Fruit fly (Drosophila melanogaster) whole organism, embryonic: ENCODE data around the gene CG43999.

ENCODE experiments used
- CG10366 ChIP-seq: fragments of 200-800 bp; sonication (Bioruptor generic); IDR thresholded peaks from 2 replicates; pipeline ENCODE4 v1.3.6; 2022; ENCODE audit warnings: missing biosample characterization, missing genetic modification characterization
- CG10959 ChIP-seq: fragments of 200-800 bp; sonication (Bioruptor generic); IDR thresholded peaks from 2 replicates; pipeline ENCODE4 v1.3.6; 2022; ENCODE audit warnings: missing biosample characterization, missing genetic modification characterization
- CG11504 ChIP-seq: fragments of 200-800 bp; sonication (Bioruptor generic); optimal IDR thresholded peaks from 3 replicates; lab custom pipeline; 2019; ENCODE audit warnings: missing biosample characterization, mild to moderate bottlenecking, missing genetic modification characterization, moderate library complexity
- CG11723 ChIP-seq: fragments of 200-800 bp; sonication (Bioruptor generic); optimal IDR thresholded peaks from 2 replicates; lab custom pipeline; 2017; ENCODE audit warnings: missing biosample characterization, mild to moderate bottlenecking, missing genetic modification characterization
- CG12391 ChIP-seq: fragments of 200-800 bp; sonication (Bioruptor generic); optimal IDR thresholded peaks from 3 replicates; lab custom pipeline; 2018; ENCODE audit warnings: missing biosample characterization, mild to moderate bottlenecking, missing genetic modification characterization, moderate library complexity
- CG14965 ChIP-seq: fragments of 200-800 bp; sonication (Bioruptor generic); optimal IDR thresholded peaks from 2 replicates; lab custom pipeline; 2016; ENCODE audit warnings: missing biosample characterization, missing genetic modification characterization, borderline replicate concordance
- CG15073 ChIP-seq: fragments of 200-800 bp; sonication (Bioruptor generic); optimal IDR thresholded peaks from 2 replicates; lab custom pipeline; 2016; ENCODE audit warnings: missing biosample characterization, missing genetic modification characterization
- CG15479 ChIP-seq: fragments of 200-800 bp; sonication (Bioruptor generic); optimal IDR thresholded peaks from 3 replicates; lab custom pipeline; 2019; ENCODE audit warnings: missing biosample characterization, mild to moderate bottlenecking, missing genetic modification characterization, moderate library complexity
- CG1647 ChIP-seq: fragments of 200-800 bp; sonication (Bioruptor generic); optimal IDR thresholded peaks from 3 replicates; lab custom pipeline; 2016; ENCODE audit warnings: missing biosample characterization, missing genetic modification characterization
- CG16815 ChIP-seq: fragments of 200-800 bp; sonication (Bioruptor generic); optimal IDR thresholded peaks from 3 replicates; lab custom pipeline; 2017; ENCODE audit warnings: missing biosample characterization, mild to moderate bottlenecking, missing genetic modification characterization
- CG16863 ChIP-seq: fragments of 200-800 bp; sonication (Bioruptor generic); optimal IDR thresholded peaks from 3 replicates; lab custom pipeline; 2016; ENCODE audit warnings: missing biosample characterization, missing genetic modification characterization
- CG2202 ChIP-seq: fragments of 200-800 bp; sonication (Bioruptor generic); optimal IDR thresholded peaks from 2 replicates; lab custom pipeline; 2018; ENCODE audit warnings: missing biosample characterization, mild to moderate bottlenecking, missing genetic modification characterization
- CG31388 ChIP-seq: fragments of 200-800 bp; sonication (Bioruptor generic); optimal IDR thresholded peaks from 2 replicates; lab custom pipeline; 2016; ENCODE audit warnings: missing biosample characterization, missing genetic modification characterization
- CG3281 ChIP-seq: fragments of 200-800 bp; sonication (Bioruptor generic); optimal IDR thresholded peaks from 3 replicates; lab custom pipeline; 2017; ENCODE audit warnings: missing biosample characterization, mild to moderate bottlenecking, missing genetic modification characterization
- CG4328 ChIP-seq: fragments of 200-800 bp; sonication (Bioruptor generic); optimal IDR thresholded peaks from 3 replicates; lab custom pipeline; 2017; ENCODE audit warnings: missing biosample characterization, missing genetic modification reagents, missing genetic modification characterization
- CG7928 ChIP-seq: fragments of 200-800 bp; sonication (Bioruptor generic); optimal IDR thresholded peaks from 2 replicates; lab custom pipeline; 2017; ENCODE audit warnings: missing biosample characterization, mild to moderate bottlenecking, missing genetic modification characterization
- CG7987 ChIP-seq: fragments of 200-800 bp; sonication (Bioruptor generic); optimal IDR thresholded peaks from 2 replicates; lab custom pipeline; 2018; ENCODE audit warnings: missing biosample characterization, mild to moderate bottlenecking, missing genetic modification characterization, moderate library complexity
- CG9817 ChIP-seq: fragments of 200-800 bp; sonication (Bioruptor generic); optimal IDR thresholded peaks from 2 replicates; lab custom pipeline; 2018; ENCODE audit warnings: missing biosample characterization, mild to moderate bottlenecking, missing genetic modification characterization, moderate library complexity
- CG9932 ChIP-seq: fragments of 200-800 bp; sonication (Bioruptor generic); IDR thresholded peaks from 2 replicates; pipeline ENCODE4 v1.3.6; 2022; ENCODE audit warnings: missing biosample characterization, missing genetic modification characterization
- CHES-1-like ChIP-seq: fragments of 200-800 bp; sonication (Bioruptor generic); optimal IDR thresholded peaks from 2 replicates; lab custom pipeline; 2016; ENCODE audit warnings: missing biosample characterization, missing genetic modification characterization
- CTCF ChIP-seq: fragments of 200-800 bp; sonication (Bioruptor generic); optimal IDR thresholded peaks from 2 replicates; lab custom pipeline; 2017; ENCODE audit warnings: missing biosample characterization, mild to moderate bottlenecking, missing genetic modification characterization, moderate library complexity
- CkIIα-i1 ChIP-seq: fragments of 200-800 bp; sonication (Bioruptor generic); IDR thresholded peaks from 2 replicates; pipeline ENCODE4 v1.3.6; 2022; ENCODE audit warnings: missing biosample characterization, missing genetic modification characterization
- CrebB ChIP-seq: fragments of 200-800 bp; sonication (Bioruptor generic); optimal IDR thresholded peaks from 3 replicates; lab custom pipeline; 2018; ENCODE audit warnings: missing biosample characterization, mild to moderate bottlenecking, missing genetic modification characterization
- Elba2 ChIP-seq: fragments of 200-800 bp; sonication (Bioruptor generic); optimal IDR thresholded peaks from 3 replicates; lab custom pipeline; 2016; ENCODE audit warnings: missing biosample characterization, missing genetic modification characterization
- Hsf ChIP-seq: fragments of 200-800 bp; sonication (Bioruptor generic); optimal IDR thresholded peaks from 3 replicates; lab custom pipeline; 2016; ENCODE audit warnings: missing biosample characterization, missing genetic modification characterization
- Lim3 ChIP-seq: fragments of 200-800 bp; sonication (Bioruptor generic); IDR thresholded peaks from 2 replicates; pipeline ENCODE4 v1.3.6; 2022; ENCODE audit warnings: missing biosample characterization, missing genetic modification characterization
- Max ChIP-seq: fragments of 200-800 bp; sonication (Bioruptor generic); optimal IDR thresholded peaks from 2 replicates; lab custom pipeline; 2016; ENCODE audit warnings: missing biosample characterization, mild to moderate bottlenecking, missing genetic modification characterization
- Med ChIP-seq: fragments of 200-800 bp; sonication (Bioruptor generic); peaks from one replicate; lab custom pipeline; 2016; ENCODE audit warnings: missing biosample characterization, missing genetic modification characterization, mild to moderate bottlenecking, inconsistent platforms, moderate library complexity
- NC2β ChIP-seq: fragments of 200-800 bp; sonication (Bioruptor generic); optimal IDR thresholded peaks from 2 replicates; lab custom pipeline; 2016; ENCODE audit warnings: missing biosample characterization, missing genetic modification characterization
- NFAT ChIP-seq: fragments of 200-800 bp; sonication (Bioruptor generic); IDR thresholded peaks from 2 replicates; pipeline ENCODE4 v1.3.6; 2022; ENCODE audit warnings: missing biosample characterization, missing genetic modification characterization
- Opbp ChIP-seq: fragments of 200-800 bp; sonication (Bioruptor generic); IDR thresholded peaks from 3 replicates; pipeline ENCODE4 v1.3.6; 2022; ENCODE audit warnings: missing biosample characterization, missing genetic modification characterization; ENCODE audit not compliant: partially characterized antibody
- Ravus ChIP-seq: fragments of 200-800 bp; sonication (Bioruptor generic); IDR thresholded peaks from 2 replicates; pipeline ENCODE4 v1.3.6; 2022; ENCODE audit warnings: missing biosample characterization, missing genetic modification characterization
- Taf1 ChIP-seq: fragments of 200-800 bp; sonication (Bioruptor generic); IDR thresholded peaks from 2 replicates; pipeline ENCODE4 v1.3.6; 2022; ENCODE audit warnings: missing biosample characterization, missing genetic modification characterization
- Usf ChIP-seq: fragments of 200-800 bp; sonication (Bioruptor generic); optimal IDR thresholded peaks from 2 replicates; lab custom pipeline; 2017; ENCODE audit warnings: missing genotype, missing biosample characterization, missing genetic modification characterization
- abd-A ChIP-seq: fragments of 200-800 bp; sonication (Bioruptor generic); optimal IDR thresholded peaks from 3 replicates; lab custom pipeline; 2019; ENCODE audit warnings: missing biosample characterization, mild to moderate bottlenecking, missing genetic modification characterization, moderate library complexity
- az2 ChIP-seq: fragments of 200-800 bp; sonication (Bioruptor generic); optimal IDR thresholded peaks from 3 replicates; lab custom pipeline; 2016; ENCODE audit warnings: missing biosample characterization, missing genetic modification characterization
- cas ChIP-seq: fragments of 200-800 bp; sonication (Bioruptor generic); IDR thresholded peaks from 2 replicates; pipeline ENCODE4 v1.3.6; 2022; ENCODE audit warnings: missing biosample characterization, missing genetic modification characterization
- caup ChIP-seq: fragments of 200-800 bp; sonication (Bioruptor generic); optimal IDR thresholded peaks from 3 replicates; lab custom pipeline; 2017; ENCODE audit warnings: missing biosample characterization, mild to moderate bottlenecking, missing genetic modification characterization, moderate library complexity; ENCODE audit not compliant: severe bottlenecking
- chn ChIP-seq: fragments of 200-800 bp; sonication (Bioruptor generic); optimal IDR thresholded peaks from 2 replicates; lab custom pipeline; 2016; ENCODE audit warnings: missing biosample characterization, missing genetic modification characterization
- exex ChIP-seq: fragments of 200-800 bp; sonication (Bioruptor generic); optimal IDR thresholded peaks from 4 replicates; lab custom pipeline; 2018; ENCODE audit warnings: missing biosample characterization, mild to moderate bottlenecking, missing genetic modification characterization, moderate library complexity
- fu2 ChIP-seq: fragments of 200-800 bp; sonication (Bioruptor generic); optimal IDR thresholded peaks from 2 replicates; lab custom pipeline; 2016; ENCODE audit warnings: missing biosample characterization, missing genetic modification characterization
- kay ChIP-seq: fragments of 200-800 bp; sonication (Bioruptor generic); optimal IDR thresholded peaks from 2 replicates; lab custom pipeline; 2016; ENCODE audit warnings: missing biosample characterization, missing genetic modification characterization
- pfk ChIP-seq: fragments of 200-800 bp; sonication (Bioruptor generic); optimal IDR thresholded peaks from 2 replicates; lab custom pipeline; 2018; ENCODE audit warnings: missing biosample characterization, mild to moderate bottlenecking, missing genetic modification characterization, moderate library complexity
- pzg ChIP-seq: fragments of 200-800 bp; sonication (Bioruptor generic); optimal IDR thresholded peaks from 3 replicates; lab custom pipeline; 2018; ENCODE audit warnings: missing biosample characterization, mild to moderate bottlenecking, missing genetic modification characterization, moderate library complexity
- scrt ChIP-seq: fragments of 200-800 bp; sonication (Bioruptor generic); optimal IDR thresholded peaks from 2 replicates; lab custom pipeline; 2018; ENCODE audit warnings: missing biosample characterization, mild to moderate bottlenecking, missing genetic modification characterization, moderate library complexity
- sna ChIP-seq: fragments of 200-800 bp; sonication (Bioruptor generic); IDR thresholded peaks from 2 replicates; pipeline ENCODE4 v1.3.6; 2022; ENCODE audit warnings: missing biosample characterization, missing genetic modification characterization; ENCODE audit not compliant: partially characterized antibody
- stwl ChIP-seq: fragments of 200-800 bp; sonication (Bioruptor generic); optimal IDR thresholded peaks from 3 replicates; lab custom pipeline; 2018; ENCODE audit warnings: missing biosample characterization, mild to moderate bottlenecking, missing genetic modification characterization, moderate library complexity
- tin ChIP-seq: fragments of 200-800 bp; sonication (Bioruptor generic); optimal IDR thresholded peaks from 3 replicates; lab custom pipeline; 2016; ENCODE audit warnings: missing biosample characterization, missing genetic modification characterization
- tio ChIP-seq: fragments of 200-800 bp; sonication (Bioruptor generic); optimal IDR thresholded peaks from 2 replicates; lab custom pipeline; 2017; ENCODE audit warnings: missing biosample characterization, missing genetic modification characterization, inconsistent platforms
- zf30C ChIP-seq: fragments of 200-800 bp; sonication (Bioruptor generic); optimal IDR thresholded peaks from 3 replicates; lab custom pipeline; 2018; ENCODE audit warnings: missing biosample characterization, mild to moderate bottlenecking, missing genetic modification characterization

The CG43999 gene

DNA sequence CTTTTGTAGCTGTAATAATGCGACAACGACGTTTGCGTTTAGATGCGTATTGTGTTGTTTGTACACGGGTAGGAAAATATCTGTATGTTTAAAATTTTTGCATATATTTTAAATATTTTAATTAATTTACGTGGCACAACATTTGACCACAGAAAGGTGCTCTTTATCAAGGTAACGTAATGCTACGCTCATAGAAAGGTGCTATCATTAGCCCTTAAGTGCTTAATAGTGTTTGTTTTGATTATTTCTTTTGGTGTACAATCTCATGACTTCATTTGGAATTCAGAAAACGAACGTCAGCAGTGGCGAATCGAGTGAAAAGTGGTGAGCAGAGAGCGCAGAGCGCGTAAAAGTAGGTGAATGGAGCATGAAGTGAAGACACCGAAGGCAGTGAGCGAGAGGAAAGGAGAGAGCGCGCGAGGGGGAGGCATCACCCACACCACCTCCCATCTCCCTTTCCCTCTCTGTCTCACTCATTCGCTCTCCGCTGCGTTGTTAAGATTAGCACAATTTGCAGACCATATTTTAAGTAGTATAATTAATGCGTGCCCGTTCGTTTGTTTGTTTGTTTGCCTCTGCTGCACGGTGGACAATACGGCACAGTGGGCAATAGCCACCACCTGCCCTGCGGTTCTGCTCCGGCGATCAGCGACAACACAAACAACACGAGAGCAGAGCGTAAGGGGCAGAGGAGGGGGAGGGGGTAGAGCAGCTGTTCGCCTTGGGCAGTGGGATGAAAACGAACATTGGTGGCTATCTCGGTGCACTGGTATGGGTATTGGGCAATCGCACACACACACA lies 6.9 kb downstream of the CG43999 start (continued):
- TF ChIP-seq CkIIα-i1 (GFP tag; lab: Robert Waterston, UW) (no peak), caup (GFP tag; lab: Kevin White, UChicago) (no peak), Ravus (no peak), Lim3 (GFP tag; lab: Robert Waterston, UW) (no peak), CG14965 (GFP tag; lab: Kevin White, UChicago) (no peak), stwl (tag; lab: Kevin White, UChicago) (no peak), tin (GFP tag; lab: Kevin White, UChicago) (no peak), NFAT (no peak; the same call in 1 of the 2 replicates), tio (no peak), CG9817 (peak; percentile 32), CG15073 (no peak), CG11504 (peak; percentile 59), CG11723 (no peak), CG12391 (tag; lab: Kevin White, UChicago) (peak; percentile 37), CG2202 (no peak), pzg (GFP tag; lab: Kevin White, UChicago) (peak; percentile 12), cas (GFP tag; lab: Robert Waterston, UW) (no peak), CG16863 (GFP tag; lab: Kevin White, UChicago) (no peak), CG10366 (GFP tag; lab: Robert Waterston, UW) (peak; percentile 50; the same call in 1 of the 2 replicates), CG9932 (GFP tag; lab: Robert Waterston, UW) (peak; percentile 34; the same call in 1 of the 2 replicates), CG31388 (GFP tag; lab: Kevin White, UChicago) (no peak), exex (no peak), CG7987 (GFP tag; lab: Kevin White, UChicago) (peak; percentile 83), Elba2 (GFP tag; lab: Kevin White, UChicago) (no peak), Usf (GFP tag; lab: Kevin White, UChicago) (no peak), Hsf (GFP tag; lab: Kevin White, UChicago) (no peak), CG16815 (no peak), Opbp (no peak), CTCF (GFP tag; lab: Kevin White, UChicago) (no peak), abd-A (tag; lab: Kevin White, UChicago) (peak; percentile 83), Taf1 (GFP tag; lab: Robert Waterston, UW) (peak; percentile 43; the same call in 1 of the 2 replicates), NC2β (GFP tag; lab: Kevin White, UChicago) (no peak), CG4328 (GFP tag; lab: Kevin White, UChicago) (peak; percentile 35), CHES-1-like (no peak), zf30C (GFP tag; lab: Kevin White, UChicago) (peak; percentile 34), CrebB (tag; lab: Kevin White, UChicago) (peak; percentile 33), CG3281 (peak; percentile 48), Max (GFP tag; lab: Kevin White, UChicago) (no peak), chn (no peak), fu2 (no peak), kay (no peak), pfk (GFP tag; lab: Kevin White, UChicago) (peak; percentile 8), Med (GFP tag; lab: Kevin White, UChicago) (peak; percentile 80), CG15479 (no peak), CG7928 (no peak), az2 (GFP tag; lab: Kevin White, UChicago) (peak; percentile 48), scrt (GFP tag; lab: Kevin White, UChicago) (no peak), sna (GFP tag; lab: Robert Waterston, UW) (no peak), CG1647 (GFP tag; lab: Kevin White, UChicago) (no peak), CG10959 (GFP tag; lab: Robert Waterston, UW) (no peak)
